Fruit fly (Drosophila melanogaster) whole organism, embryonic: Measurements from ENCODE around the gene CG31638.

Experiments used
- BEAF-32 ChIP-seq: fragments of 200-800 bp; sonication (Bioruptor generic); optimal IDR thresholded peaks from 3 replicates; lab custom pipeline; 2017; ENCODE audit warnings: missing biosample characterization, missing genetic modification characterization, mild to moderate bottlenecking, moderate library complexity, missing genetic modification reagents
- CG10274 ChIP-seq: fragments of 200-800 bp; sonication (Bioruptor generic); optimal IDR thresholded peaks from 3 replicates; lab custom pipeline; 2017; ENCODE audit warnings: missing biosample characterization, mild to moderate bottlenecking, missing genetic modification characterization
- CG12236 ChIP-seq: fragments of 200-800 bp; sonication (Bioruptor generic); optimal IDR thresholded peaks from 2 replicates; lab custom pipeline; 2016; ENCODE audit warnings: missing biosample characterization, missing genetic modification characterization
- CG13624 ChIP-seq: fragments of 200-800 bp; sonication (Bioruptor generic); optimal IDR thresholded peaks from 2 replicates; lab custom pipeline; 2016; ENCODE audit warnings: missing biosample characterization, missing genetic modification characterization
- CG14710 ChIP-seq: fragments of 200-800 bp; sonication (Bioruptor generic); optimal IDR thresholded peaks from 3 replicates; lab custom pipeline; 2019; ENCODE audit warnings: missing biosample characterization, mild to moderate bottlenecking, missing genetic modification characterization, moderate library complexity
- CG15011 ChIP-seq: fragments of 200-800 bp; sonication (Bioruptor generic); optimal IDR thresholded peaks from 3 replicates; lab custom pipeline; 2018; ENCODE audit warnings: missing biosample characterization, mild to moderate bottlenecking, missing genetic modification characterization
- CG15696 ChIP-seq: fragments of 200-800 bp; sonication (Bioruptor generic); optimal IDR thresholded peaks from 2 replicates; lab custom pipeline; 2019; ENCODE audit warnings: missing biosample characterization, mild to moderate bottlenecking, missing genetic modification characterization, moderate library complexity
- CG17802 ChIP-seq: fragments of 200-800 bp; sonication (Bioruptor generic); optimal IDR thresholded peaks from 2 replicates; lab custom pipeline; 2018; ENCODE audit warnings: missing biosample characterization, mild to moderate bottlenecking, missing genetic modification characterization, moderate library complexity
- CG18476 ChIP-seq: fragments of 200-800 bp; sonication (Bioruptor generic); optimal IDR thresholded peaks from 2 replicates; lab custom pipeline; 2016; ENCODE audit warnings: missing biosample characterization, mild to moderate bottlenecking, missing genetic modification characterization
- CG2129 ChIP-seq: fragments of 200-800 bp; sonication (Bioruptor generic); IDR thresholded peaks from 2 replicates; pipeline ENCODE4 v1.3.6; 2022; ENCODE audit warnings: missing biosample characterization, missing genetic modification characterization; ENCODE audit not compliant: partially characterized antibody
- CG3065 ChIP-seq: fragments of 200-800 bp; sonication (Bioruptor generic); optimal IDR thresholded peaks from 2 replicates; lab custom pipeline; 2016; ENCODE audit warnings: missing biosample characterization, missing genetic modification characterization
- CG32767 ChIP-seq: fragments of 200-800 bp; sonication (Bioruptor generic); IDR thresholded peaks from 2 replicates; pipeline ENCODE4 v1.3.6; 2022; ENCODE audit warnings: missing biosample characterization, missing genetic modification characterization
- CG3726 ChIP-seq: fragments of 200-800 bp; sonication (Bioruptor generic); IDR thresholded peaks from 3 replicates; pipeline ENCODE4, ENCODE4 v1.3.6; 2022; ENCODE audit warnings: missing biosample characterization, missing genetic modification characterization
- CG4404 ChIP-seq: fragments of 200-800 bp; sonication (Bioruptor generic); IDR thresholded peaks from 2 replicates; pipeline ENCODE4 v1.3.6; 2022; ENCODE audit warnings: missing biosample characterization, missing genetic modification characterization
- CG6254 ChIP-seq: fragments of 200-800 bp; sonication (Bioruptor generic); optimal IDR thresholded peaks from 3 replicates; lab custom pipeline; 2017; ENCODE audit warnings: mild to moderate bottlenecking, missing biosample characterization, missing genetic modification reagents, missing genetic modification characterization
- CG7786 ChIP-seq: fragments of 200-800 bp; sonication (Bioruptor generic); optimal IDR thresholded peaks from 2 replicates; lab custom pipeline; 2016; ENCODE audit warnings: missing biosample characterization, missing genetic modification characterization
- CG7963 ChIP-seq: fragments of 200-800 bp; sonication (Bioruptor generic); IDR thresholded peaks from 3 replicates; pipeline ENCODE4 v1.3.6; 2022; ENCODE audit warnings: missing biosample characterization, missing genetic modification characterization; ENCODE audit not compliant: partially characterized antibody
- CG8281 ChIP-seq: fragments of 200-800 bp; sonication (Bioruptor generic); optimal IDR thresholded peaks from 2 replicates; lab custom pipeline; 2018; ENCODE audit warnings: missing biosample characterization, mild to moderate bottlenecking, missing genetic modification characterization, moderate library complexity
- CG9932 ChIP-seq: fragments of 200-800 bp; sonication (Bioruptor generic); IDR thresholded peaks from 2 replicates; pipeline ENCODE4 v1.3.6; 2022; ENCODE audit warnings: missing biosample characterization, missing genetic modification characterization
- Dad ChIP-seq: fragments of 200-800 bp; sonication (Bioruptor generic); optimal IDR thresholded peaks from 3 replicates; lab custom pipeline; 2016; ENCODE audit warnings: missing biosample characterization, missing genetic modification characterization
- Dfd ChIP-seq, 2 experiments: fragments of >200 bp; optimal IDR thresholded peaks; 2 replicates each; lab custom pipeline; 2017; ENCODE audit warnings: missing biosample characterization in 2 of 2, missing genetic modification characterization in 2 of 2
- Dref ChIP-seq: fragments of 200-800 bp; sonication (Bioruptor generic); IDR thresholded peaks from 2 replicates; pipeline ENCODE4 v1.3.6; 2022; ENCODE audit warnings: missing biosample characterization, missing genetic modification characterization
- Eip74EF ChIP-seq, 2 experiments: fragments of 200-800 bp in 1 of 2; fragments of >200 bp in 1 of 2; sonication (Bioruptor generic) in 1 of 2; optimal IDR thresholded peaks; 2 replicates each; lab custom pipeline; 2017 to 2019; ENCODE audit warnings: missing biosample characterization in 2 of 2, missing genetic modification characterization in 2 of 2, mild to moderate bottlenecking in 1 of 2, moderate library complexity in 1 of 2
- Elba2 ChIP-seq: fragments of 200-800 bp; sonication (Bioruptor generic); optimal IDR thresholded peaks from 3 replicates; lab custom pipeline; 2016; ENCODE audit warnings: missing biosample characterization, missing genetic modification characterization
- Gsc ChIP-seq: fragments of 200-800 bp; sonication (Bioruptor generic); IDR thresholded peaks from 2 replicates; pipeline ENCODE4 v1.3.6; 2022; ENCODE audit warnings: missing biosample characterization, missing genetic modification characterization
- Gug ChIP-seq: fragments of 200-800 bp; sonication (Bioruptor generic); IDR thresholded peaks from 4 replicates; pipeline ENCODE4 v1.3.6; 2022; ENCODE audit warnings: missing biosample characterization, missing genetic modification characterization
- Lpt ChIP-seq: fragments of >200 bp; optimal IDR thresholded peaks from 2 replicates; lab custom pipeline; 2018; ENCODE audit warnings: missing biosample characterization, missing genetic modification characterization
- Mrtf ChIP-seq: fragments of 200-800 bp; sonication (Bioruptor generic); IDR thresholded peaks from 3 replicates; pipeline ENCODE4 v1.3.6; 2022; ENCODE audit warnings: missing biosample characterization, missing genetic modification characterization
- Nf-YB ChIP-seq: fragments of 200-800 bp; sonication (Bioruptor generic); optimal IDR thresholded peaks from 3 replicates; lab custom pipeline; 2019; ENCODE audit warnings: missing biosample characterization, mild to moderate bottlenecking, missing genetic modification characterization, moderate library complexity
- Oli ChIP-seq: fragments of 200-800 bp; sonication (Bioruptor generic); optimal IDR thresholded peaks from 2 replicates; lab custom pipeline; 2018; ENCODE audit warnings: missing biosample characterization, mild to moderate bottlenecking, missing genetic modification characterization, moderate library complexity
- Sin3A ChIP-seq: fragments of >200 bp; optimal IDR thresholded peaks from 2 replicates; lab custom pipeline; 2018
- Ssrp ChIP-seq: fragments of 200-800 bp; sonication (Bioruptor generic); optimal IDR thresholded peaks from 2 replicates; lab custom pipeline; 2018; ENCODE audit warnings: missing biosample characterization, mild to moderate bottlenecking, missing genetic modification characterization, moderate library complexity
- al ChIP-seq: fragments of 200-800 bp; sonication (Bioruptor generic); IDR thresholded peaks from 2 replicates; pipeline ENCODE4 v1.3.6; 2022; ENCODE audit warnings: missing biosample characterization, missing genetic modification characterization
- cad ChIP-seq: fragments of >200 bp; optimal IDR thresholded peaks from 2 replicates; lab custom pipeline; 2017; ENCODE audit warnings: missing biosample characterization, missing genetic modification characterization
- dimm ChIP-seq: fragments of 200-800 bp; sonication (Bioruptor generic); IDR thresholded peaks from 2 replicates; pipeline ENCODE4 v1.3.6; 2022; ENCODE audit warnings: missing biosample characterization, missing genetic modification characterization
- dmrt99B ChIP-seq: fragments of 200-800 bp; sonication (Bioruptor generic); optimal IDR thresholded peaks from 2 replicates; lab custom pipeline; 2018; ENCODE audit warnings: missing biosample characterization, mild to moderate bottlenecking, missing genetic modification characterization, moderate library complexity
- fu2 ChIP-seq: fragments of 200-800 bp; sonication (Bioruptor generic); optimal IDR thresholded peaks from 2 replicates; lab custom pipeline; 2016; ENCODE audit warnings: missing biosample characterization, missing genetic modification characterization
- gsb-n ChIP-seq: fragments of 200-800 bp; sonication (Bioruptor generic); optimal IDR thresholded peaks from 3 replicates; lab custom pipeline; 2018; ENCODE audit warnings: missing biosample characterization, mild to moderate bottlenecking, missing genetic modification characterization
- gt ChIP-seq: fragments of 200-800 bp; sonication (Bioruptor generic); IDR thresholded peaks from 2 replicates; pipeline ENCODE4 v1.3.6; 2022; ENCODE audit warnings: missing biosample characterization, missing genetic modification characterization
- kni ChIP-seq: fragments of 200-800 bp; sonication (Bioruptor generic); optimal IDR thresholded peaks from 3 replicates; lab custom pipeline; 2017; ENCODE audit warnings: mild to moderate bottlenecking, missing biosample characterization, missing genetic modification reagents, missing genetic modification characterization
- lbe ChIP-seq: fragments of 200-800 bp; sonication (Bioruptor generic); optimal IDR thresholded peaks from 2 replicates; lab custom pipeline; 2016; ENCODE audit warnings: missing biosample characterization, mild to moderate bottlenecking, missing genetic modification characterization
- nau ChIP-seq: fragments of 200-800 bp; sonication (Bioruptor generic); optimal IDR thresholded peaks from 3 replicates; lab custom pipeline; 2017; ENCODE audit warnings: missing biosample characterization, mild to moderate bottlenecking, missing genetic modification characterization, missing genetic modification reagents
- pfk ChIP-seq: fragments of 200-800 bp; sonication (Bioruptor generic); optimal IDR thresholded peaks from 2 replicates; lab custom pipeline; 2018; ENCODE audit warnings: missing biosample characterization, mild to moderate bottlenecking, missing genetic modification characterization, moderate library complexity
- pita ChIP-seq: fragments of 200-800 bp; sonication (Bioruptor generic); optimal IDR thresholded peaks from 2 replicates; lab custom pipeline; 2017; ENCODE audit warnings: missing biosample characterization, mild to moderate bottlenecking, missing genetic modification characterization
- pnt ChIP-seq: fragments of 200-800 bp; sonication (Bioruptor generic); optimal IDR thresholded peaks from 3 replicates; lab custom pipeline; 2016; ENCODE audit warnings: missing biosample characterization, missing genetic modification characterization
- repo ChIP-seq: fragments of 200-800 bp; sonication (Bioruptor generic); optimal IDR thresholded peaks from 2 replicates; lab custom pipeline; 2016; ENCODE audit warnings: missing biosample characterization, missing genetic modification characterization
- rib ChIP-seq: fragments of 200-800 bp; sonication (Bioruptor generic); IDR thresholded peaks from 2 replicates; pipeline ENCODE4 v1.3.6; 2022; ENCODE audit warnings: missing biosample characterization, missing genetic modification characterization
- sisA ChIP-seq: fragments of 200-800 bp; sonication (Bioruptor generic); IDR thresholded peaks from 2 replicates; pipeline ENCODE4 v1.3.6; 2022; ENCODE audit warnings: missing biosample characterization, missing genetic modification characterization
- sqz ChIP-seq: fragments of 200-800 bp; sonication (Bioruptor generic); optimal IDR thresholded peaks from 3 replicates; lab custom pipeline; 2018; ENCODE audit warnings: missing biosample characterization, mild to moderate bottlenecking, missing genetic modification characterization
- stwl ChIP-seq: fragments of 200-800 bp; sonication (Bioruptor generic); optimal IDR thresholded peaks from 3 replicates; lab custom pipeline; 2018; ENCODE audit warnings: missing biosample characterization, mild to moderate bottlenecking, missing genetic modification characterization, moderate library complexity
- ttk ChIP-seq: fragments of 200-800 bp; sonication (Bioruptor generic); IDR thresholded peaks from 2 replicates; pipeline ENCODE4 v2.1.2; 2022; ENCODE audit warnings: missing biosample characterization, missing genetic modification characterization
- tx ChIP-seq: fragments of 200-800 bp; sonication (Bioruptor generic); optimal IDR thresholded peaks from 2 replicates; lab custom pipeline; 2016; ENCODE audit warnings: missing biosample characterization, missing genetic modification characterization

CG31638 gene

dm6 chr2L:6498448-6498847 is 7.6 kb downstream of the CG31638 start, which contains the start of gene CG31637 (continued):
- TF ChIP-seq stwl (peak; percentile 57), Elba2 (GFP tag; lab: Kevin White, UChicago) (no peak), ttk (GFP tag; lab: Robert Waterston, UW) (no peak; the same call in 1 of the 2 replicates), CG3726 (no peak), Nf-YB (GFP tag; lab: Kevin White, UChicago) (peak; percentile 54), Ssrp (no peak), Gsc (GFP tag; lab: Robert Waterston, UW) (no peak), CG10274 (GFP tag; lab: Kevin White, UChicago) (no peak), CG18476 (GFP tag; lab: Kevin White, UChicago) (no peak), Dfd (GFP tag; optimal IDR thresholded peaks at IDR 0.05; lab: Kevin White, UChicago) (no peak), lbe (GFP tag; lab: Kevin White, UChicago) (no peak), CG2129 (GFP tag; lab: Robert Waterston, UW) (no peak), CG12236 (no peak), repo (GFP tag; lab: Kevin White, UChicago) (no peak), Lpt (no peak), dimm (GFP tag; lab: Robert Waterston, UW) (no peak), CG7963 (GFP tag; lab: Robert Waterston, UW) (no peak), Gug (GFP tag; lab: Robert Waterston, UW) (no peak), rib (no peak), BEAF-32 (GFP tag; lab: Kevin White, UChicago) (peak; percentile 46), sqz (GFP tag; lab: Kevin White, UChicago) (no peak), Dad (GFP tag; lab: Kevin White, UChicago) (no peak), CG15011 (no peak), CG3065 (GFP tag; lab: Kevin White, UChicago) (no peak), pfk (GFP tag; lab: Kevin White, UChicago) (no peak), CG15696 (no peak), Dref (GFP tag; lab: Robert Waterston, UW) (peak; percentile 44), CG4404 (GFP tag; lab: Robert Waterston, UW) (no peak), gt (GFP tag; lab: Robert Waterston, UW) (no peak), gsb-n (tag; lab: Kevin White, UChicago) (no peak), CG8281 (tag; lab: Kevin White, UChicago) (no peak), tx (GFP tag; lab: Kevin White, UChicago) (no peak), CG9932 (GFP tag; lab: Robert Waterston, UW) (0 out of 2 replicates have a peak, but pooled peaks have one; percentile 9), fu2 (GFP tag; lab: Kevin White, UChicago) (no peak), sisA (GFP tag; lab: Robert Waterston, UW) (no peak), CG6254 (GFP tag; lab: Kevin White, UChicago) (no peak), Mrtf (no peak), Oli (tag; lab: Kevin White, UChicago) (no peak), CG14710 (tag; lab: Kevin White, UChicago) (peak; percentile 53), Eip74EF (GFP tag; optimal IDR thresholded peaks at IDR 0.05; lab: Kevin White, UChicago) (peak in 1 of 2 experiments; percentile 66), CG13624 (GFP tag; lab: Kevin White, UChicago) (peak; percentile 61), nau (GFP tag; lab: Kevin White, UChicago) (no peak), dmrt99B (tag; lab: Kevin White, UChicago) (no peak), CG32767 (GFP tag; lab: Robert Waterston, UW) (no peak), al (GFP tag; lab: Robert Waterston, UW) (no peak), pita (GFP tag; lab: Kevin White, UChicago) (peak; percentile 81), kni (GFP tag; lab: Kevin White, UChicago) (no peak), pnt (GFP tag; lab: Kevin White, UChicago) (no peak), CG17802 (tag; lab: Kevin White, UChicago) (no peak), CG7786 (GFP tag; lab: Kevin White, UChicago) (peak; percentile 9), Sin3A (lab: Kevin White, UChicago) (peak; percentile 46), cad (GFP tag; lab: Kevin White, UChicago) (no peak)
